Fruit fly (Drosophila melanogaster) whole organism, wandering third instar larva: ENCODE measurements around the gene ara.

Experiments used
- CG32264 ChIP-seq: fragments of 200-800 bp; sonication (Bioruptor generic); optimal IDR thresholded peaks from 2 replicates; lab custom pipeline; 2016; ENCODE audit warnings: missing biosample characterization, missing genetic modification characterization
- CG9705 ChIP-seq: fragments of 200-800 bp; sonication (Bioruptor generic); optimal IDR thresholded peaks from 2 replicates; lab custom pipeline; 2018; ENCODE audit warnings: missing biosample characterization, mild to moderate bottlenecking, missing genetic modification characterization
- CrebA ChIP-seq: fragments of 200-800 bp; sonication (Bioruptor generic); optimal IDR thresholded peaks from 2 replicates; lab custom pipeline; 2016; ENCODE audit warnings: missing biosample characterization, mild to moderate bottlenecking, missing genetic modification characterization, borderline replicate concordance
- Dfd ChIP-seq: fragments of >200 bp; optimal IDR thresholded peaks from 2 replicates; lab custom pipeline; 2017; ENCODE audit warnings: missing biosample characterization, missing genetic modification characterization
- Dif ChIP-seq: fragments of 200-275, 200-300 bp; sonication (Bioruptor generic); optimal IDR thresholded peaks from 2 replicates; lab custom pipeline; 2018; ENCODE audit warnings: missing biosample characterization, missing genetic modification characterization; ENCODE audit not compliant: partially characterized antibody
- GATAd ChIP-seq: sonication (Bioruptor generic); optimal IDR thresholded peaks from 2 replicates; lab custom pipeline; 2016; ENCODE audit warnings: missing biosample characterization, missing genetic modification characterization
- HLH106 ChIP-seq: fragments of 200-800 bp; optimal IDR thresholded peaks from 3 replicates; lab custom pipeline; 2019; ENCODE audit warnings: missing biosample characterization, mild to moderate bottlenecking, missing genetic modification characterization, moderate library complexity
- Hnf4 ChIP-seq: fragments of 200-800 bp; sonication (Bioruptor generic); optimal IDR thresholded peaks from 2 replicates; lab custom pipeline; 2016; ENCODE audit warnings: missing biosample characterization, mild to moderate bottlenecking, missing genetic modification characterization
- Hr78 ChIP-seq: fragments of >200 bp; optimal IDR thresholded peaks from 2 replicates; lab custom pipeline; 2017; ENCODE audit warnings: missing biosample characterization, missing genetic modification characterization
- Jra ChIP-seq: sonication (Bioruptor generic); optimal IDR thresholded peaks from 2 replicates; lab custom pipeline; 2016; ENCODE audit warnings: missing biosample characterization, missing genetic modification characterization
- Myc ChIP-seq: fragments of >200 bp; optimal IDR thresholded peaks from 2 replicates; lab custom pipeline; 2017
- N ChIP-seq: fragments of >200 bp; optimal IDR thresholded peaks from 2 replicates; lab custom pipeline; 2018; ENCODE audit warnings: missing biosample characterization, missing external identifiers, missing genetic modification characterization
- OdsH ChIP-seq: fragments of 200-800 bp; sonication (Bioruptor generic); optimal IDR thresholded peaks from 2 replicates; lab custom pipeline; 2016; ENCODE audit warnings: missing biosample characterization, mild to moderate bottlenecking, missing genetic modification characterization
- Rel ChIP-seq, 2 experiments: fragments of 200-800 bp; sonication (Bioruptor generic) in 1 of 2; optimal IDR thresholded peaks; 2 replicates in 1 of 2; 3 replicates in 1 of 2; lab custom pipeline; 2016 to 2019; ENCODE audit warnings: mild to moderate bottlenecking in 2 of 2, missing biosample characterization in 2 of 2, missing genetic modification characterization in 2 of 2, moderate library complexity in 1 of 2
- Sp1 ChIP-seq: fragments of 200-800 bp; sonication (Bioruptor generic); optimal IDR thresholded peaks from 3 replicates; lab custom pipeline; 2019; ENCODE audit warnings: missing biosample characterization, mild to moderate bottlenecking, missing genetic modification characterization, moderate library complexity
- Vsx2 ChIP-seq: fragments of 200-300, 225-300 bp; sonication (Bioruptor generic); optimal IDR thresholded peaks from 2 replicates; lab custom pipeline; 2018; ENCODE audit warnings: missing biosample characterization, missing genetic modification characterization; ENCODE audit not compliant: partially characterized antibody
- br ChIP-seq: fragments of 200-800 bp; sonication (Bioruptor generic); optimal IDR thresholded peaks from 2 replicates; lab custom pipeline; 2016; ENCODE audit warnings: missing biosample characterization, missing genetic modification characterization
- brk ChIP-seq: fragments of 200-800 bp; sonication (Bioruptor generic); optimal IDR thresholded peaks from 2 replicates; lab custom pipeline; 2016; ENCODE audit warnings: missing biosample characterization, mild to moderate bottlenecking, missing genetic modification characterization
- dl ChIP-seq, 2 experiments: fragments of 175-275, 200-275 bp in 1 of 2; fragments of 200-275 bp in 1 of 2; sonication (Bioruptor generic); optimal IDR thresholded peaks; lab custom pipeline; 2018; ENCODE audit warnings: mild to moderate bottlenecking in 2 of 2, missing biosample characterization in 2 of 2, missing genetic modification characterization in 2 of 2, moderate library complexity in 2 of 2; ENCODE audit not compliant: partially characterized antibody in 2 of 2, insufficient read depth in 1 of 2
- dmrt93B ChIP-seq: fragments of 200-800 bp; sonication (Bioruptor generic); optimal IDR thresholded peaks from 2 replicates; lab custom pipeline; 2018; ENCODE audit warnings: missing biosample characterization, mild to moderate bottlenecking, missing genetic modification characterization
- dsf ChIP-seq: sonication (Bioruptor generic); optimal IDR thresholded peaks from 2 replicates; lab custom pipeline; 2016; ENCODE audit warnings: missing biosample characterization, missing genetic modification characterization, borderline replicate concordance
- ey ChIP-seq: fragments of 200-800 bp; sonication (Bioruptor generic); optimal IDR thresholded peaks from 2 replicates; lab custom pipeline; 2016; ENCODE audit warnings: missing biosample characterization, missing genetic modification characterization
- foxo ChIP-seq, 2 experiments: fragments of 200-800 bp; sonication (Bioruptor generic); optimal IDR thresholded peaks; 2 replicates in 1 of 2; 3 replicates in 1 of 2; lab custom pipeline; 2016 to 2017; ENCODE audit warnings: missing biosample characterization in 2 of 2, missing genetic modification characterization in 2 of 2
- fru ChIP-seq: fragments of 200-800 bp; sonication (Bioruptor generic); optimal IDR thresholded peaks from 3 replicates; lab custom pipeline; 2016; ENCODE audit warnings: missing biosample characterization, mild to moderate bottlenecking, missing genetic modification characterization
- h ChIP-seq: fragments of 200-800 bp; sonication (Bioruptor generic); optimal IDR thresholded peaks from 3 replicates; lab custom pipeline; 2016; ENCODE audit warnings: missing biosample characterization, mild to moderate bottlenecking, missing genetic modification characterization
- jim ChIP-seq: fragments of 175-275, 200-325 bp; sonication (Bioruptor generic); optimal IDR thresholded peaks from 2 replicates; lab custom pipeline; 2016; ENCODE audit warnings: missing biosample characterization, mild to moderate bottlenecking, missing genetic modification characterization
- pan ChIP-seq: fragments of >200 bp; optimal IDR thresholded peaks from 2 replicates; lab custom pipeline; 2017
- psq ChIP-seq: fragments of 200-800 bp; sonication (Bioruptor generic); optimal IDR thresholded peaks from 3 replicates; lab custom pipeline; 2017; ENCODE audit warnings: missing biosample characterization, mild to moderate bottlenecking, missing genetic modification characterization, moderate library complexity
- rgr ChIP-seq: fragments of 200-800 bp; sonication (Bioruptor generic); optimal IDR thresholded peaks from 3 replicates; lab custom pipeline; 2016; ENCODE audit warnings: missing biosample characterization, mild to moderate bottlenecking, missing genetic modification characterization
- sage ChIP-seq: fragments of 200-800 bp; sonication (Bioruptor generic); optimal IDR thresholded peaks from 2 replicates; lab custom pipeline; 2016; ENCODE audit warnings: missing biosample characterization, mild to moderate bottlenecking, missing genetic modification characterization
- sv ChIP-seq: fragments of 200-800 bp; sonication (Bioruptor generic); optimal IDR thresholded peaks from 3 replicates; lab custom pipeline; 2016; ENCODE audit warnings: missing biosample characterization, missing genetic modification characterization
- tai ChIP-seq: sonication (Bioruptor generic); optimal IDR thresholded peaks from 2 replicates; lab custom pipeline; 2016; ENCODE audit warnings: missing biosample characterization, missing genetic modification characterization
- usp ChIP-seq: fragments of >200 bp; optimal IDR thresholded peaks from 2 replicates; lab custom pipeline; 2017; ENCODE audit warnings: missing biosample characterization, missing genetic modification characterization
- woc ChIP-seq: sonication (Bioruptor generic); optimal IDR thresholded peaks from 2 replicates; lab custom pipeline; 2016; ENCODE audit warnings: missing biosample characterization, mild to moderate bottlenecking, missing genetic modification characterization

The ara gene

dm6 chr3L:12557736-12558135 lies 22.7 kb upstream of the ara start:
- TF ChIP-seq fru (GFP tag; lab: Kevin White, UChicago) (peak; percentile 73), ey (GFP tag; lab: Kevin White, UChicago) (peak; percentile 80), OdsH (GFP tag; lab: Kevin White, UChicago) (peak; percentile 68), CG32264 (GFP tag; lab: Kevin White, UChicago) (no peak), Vsx2 (GFP tag; lab: Kevin White, UChicago) (no peak), Rel (GFP tag; optimal IDR thresholded peaks at IDR 0.05; lab: Kevin White, UChicago) (no peak), Rel (tag; optimal IDR thresholded peaks at IDR 0.05; lab: Kevin White, UChicago) (no peak), GATAd (no peak), h (GFP tag; lab: Kevin White, UChicago) (peak; percentile 77), dmrt93B (GFP tag; lab: Kevin White, UChicago) (peak; percentile 69), Sp1 (GFP tag; lab: Kevin White, UChicago) (peak; percentile 66), Dfd (no peak), N (no peak), br (GFP tag; lab: Kevin White, UChicago) (peak; percentile 62), rgr (GFP tag; lab: Kevin White, UChicago) (peak; percentile 71), HLH106 (tag; lab: Kevin White, UChicago) (peak; percentile 54), CrebA (GFP tag; lab: Kevin White, UChicago) (no peak), jim (GFP tag; lab: Kevin White, UChicago) (no peak), usp (GFP tag; lab: Kevin White, UChicago) (no peak), woc (GFP tag; lab: Kevin White, UChicago) (peak; percentile 43), brk (GFP tag; lab: Kevin White, UChicago) (peak; percentile 58), dl (GFP tag; optimal IDR thresholded peaks at IDR 0.05; lab: Kevin White, UChicago; ENCODE audit: insufficient read depth in 1 of 2, partially characterized antibody in 2 of 2) (no peak), sage (GFP tag; lab: Kevin White, UChicago) (no peak), dsf (no peak), CG9705 (GFP tag; lab: Kevin White, UChicago) (peak; percentile 41), Hnf4 (peak; percentile 39), Jra (GFP tag; lab: Kevin White, UChicago) (peak; percentile 28), foxo (GFP tag; optimal IDR thresholded peaks at IDR 0.05; lab: Kevin White, UChicago) (peak in 1 of 2 experiments; percentile 66), psq (GFP tag; lab: Kevin White, UChicago) (peak; percentile 59)

dm6 chr3L:12559273-12559672 lies 21.2 kb upstream of the ara start:
- TF ChIP-seq fru (GFP tag; lab: Kevin White, UChicago) (peak; percentile 25), usp (GFP tag; lab: Kevin White, UChicago) (no peak), pan (lab: Kevin White, UChicago) (no peak), CG32264 (GFP tag; lab: Kevin White, UChicago) (no peak), ey (GFP tag; lab: Kevin White, UChicago) (peak; percentile 6), rgr (GFP tag; lab: Kevin White, UChicago) (no peak), N (no peak), HLH106 (tag; lab: Kevin White, UChicago) (peak; percentile 16), sv (no peak), dsf (no peak), br (GFP tag; lab: Kevin White, UChicago) (peak; percentile 6), Vsx2 (GFP tag; lab: Kevin White, UChicago) (no peak), tai (no peak), Hr78 (GFP tag; lab: Kevin White, UChicago) (no peak), Myc (lab: Kevin White, UChicago) (no peak), CrebA (GFP tag; lab: Kevin White, UChicago) (no peak), dl (GFP tag; optimal IDR thresholded peaks at IDR 0.05; lab: Kevin White, UChicago; ENCODE audit: insufficient read depth in 1 of 2, partially characterized antibody in 2 of 2) (no peak), Dif (no peak), foxo (GFP tag; optimal IDR thresholded peaks at IDR 0.05; lab: Kevin White, UChicago) (peak in 1 of 2 experiments; percentile 1), GATAd (no peak), woc (GFP tag; lab: Kevin White, UChicago) (peak; percentile 42), Dfd (no peak), h (GFP tag; lab: Kevin White, UChicago) (peak; percentile 12)
- TF ChIP-seq, all 38 proteins: peak for 7

dm6 chr3L:12564284-12564683 lies 16.2 kb upstream of the ara start:
- TF ChIP-seq Dfd (peak; percentile 99), Hnf4 (no peak)
